Worm (Caenorhabditis elegans) whole organism, midembryonic: ENCODE results near the gene F33H1.4.

ENCODE experiments used
- T22C8.4 ChIP-seq: fragments of 200-800 bp; sonication (Bioruptor generic); IDR thresholded peaks from 2 replicates; pipeline ENCODE4 v1.3.6; 2022; ENCODE audit warnings: missing genetic modification characterization, missing compliant biosample characterization
- cog-1 ChIP-seq: sonication (generic microtip); optimal IDR thresholded peaks from 2 replicates; lab custom pipeline; 2016; ENCODE audit warnings: missing genetic modification characterization, missing compliant biosample characterization
- flt-1 ChIP-seq: fragments of 200-800 bp; sonication (Bioruptor generic); IDR thresholded peaks from 2 replicates; pipeline ENCODE4 v1.3.6; 2022; ENCODE audit warnings: missing genetic modification characterization, missing compliant biosample characterization
- klf-2 ChIP-seq: fragments of 200-800 bp; sonication (Bioruptor generic); conservative IDR thresholded peaks from 2 replicates; pipeline ENCODE4 v1.3.6; 2022; ENCODE audit warnings: missing genetic modification reagents, missing genetic modification characterization, missing compliant biosample characterization
- med-1 ChIP-seq: sonication (generic microtip); optimal IDR thresholded peaks from 2 replicates; lab custom pipeline; 2017; ENCODE audit warnings: missing genetic modification characterization, mild to moderate bottlenecking, missing compliant biosample characterization, antibody characterized with exemption, missing genetic modification reagents; ENCODE audit not compliant: insufficient read depth
- ref-1 ChIP-seq: fragments of 200-800 bp; sonication (Bioruptor generic); conservative IDR thresholded peaks from 2 replicates; pipeline ENCODE4 v1.3.6; 2022; ENCODE audit warnings: missing genetic modification reagents, missing genetic modification characterization, missing compliant biosample characterization
- tab-1 ChIP-seq: fragments of 200-800 bp; sonication (Bioruptor generic); IDR thresholded peaks from 2 replicates; pipeline ENCODE4 v1.3.6; 2022; ENCODE audit warnings: missing genetic modification characterization, missing compliant biosample characterization
- ztf-23 ChIP-seq: fragments of 200-800 bp; sonication (Bioruptor generic); IDR thresholded peaks from 2 replicates; pipeline ENCODE4 v1.3.6; 2022; ENCODE audit warnings: missing genetic modification reagents, missing genetic modification characterization, missing compliant biosample characterization
- ztf-29 ChIP-seq: fragments of 200-800 bp; sonication (Bioruptor generic); IDR thresholded peaks from 2 replicates; pipeline ENCODE4 v1.3.6; 2022; ENCODE audit warnings: missing genetic modification reagents, missing genetic modification characterization, missing compliant biosample characterization

DNA sequence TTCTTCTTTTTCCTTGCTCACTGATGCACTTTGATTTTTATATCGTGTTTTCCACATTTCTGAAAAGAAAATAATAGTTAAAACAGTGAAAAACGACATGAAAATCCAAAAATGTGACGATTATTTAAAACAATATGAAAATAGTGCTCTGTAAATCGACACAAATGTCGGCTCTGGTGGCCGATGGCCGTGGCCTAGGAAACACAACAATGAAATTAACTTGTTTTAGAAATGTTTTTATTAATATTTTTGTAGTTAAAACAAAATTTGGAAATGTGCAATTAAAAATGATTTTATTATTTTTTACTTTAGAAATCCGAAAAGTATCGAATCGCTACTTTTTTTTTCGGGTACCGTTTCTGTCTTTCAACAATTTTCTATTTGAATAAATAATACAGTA lies 26.3 kb downstream of the F33H1.4 start, which contains the start of gene arv-1:
- TF ChIP-seq ztf-29 (GFP tag; lab: Robert Waterston, UW) (no peak), klf-2 (GFP tag; lab: Robert Waterston, UW) (no peak), flt-1 (GFP tag; lab: Robert Waterston, UW) (peak; percentile 38; the same call in 1 of the 2 replicates), tab-1 (GFP tag; lab: Robert Waterston, UW) (no peak), ref-1 (GFP tag; lab: Robert Waterston, UW) (no peak), cog-1 (peak; percentile 18), ztf-23 (GFP tag; lab: Robert Waterston, UW) (0 out of 2 replicates have a peak, but pooled peaks have one; percentile 38), T22C8.4 (GFP tag; lab: Robert Waterston, UW) (no peak), med-1 (GFP tag; lab: Kevin White, UChicago) (no peak)
